Fruit fly (Drosophila melanogaster) whole organism, embryonic: Measurements from ENCODE around the gene CG43731.

ENCODE experiments used
- Adf1 ChIP-seq: fragments of 200-800 bp; sonication (Bioruptor generic); IDR thresholded peaks from 2 replicates; pipeline ENCODE4 v1.3.6; 2022; ENCODE audit warnings: missing biosample characterization, missing genetic modification characterization
- BEAF-32 ChIP-seq: fragments of 200-800 bp; sonication (Bioruptor generic); optimal IDR thresholded peaks from 3 replicates; lab custom pipeline; 2017; ENCODE audit warnings: missing biosample characterization, missing genetic modification characterization, mild to moderate bottlenecking, moderate library complexity, missing genetic modification reagents
- CG1024 ChIP-seq: fragments of 200-800 bp; sonication (Bioruptor generic); IDR thresholded peaks from 2 replicates; pipeline ENCODE4 v1.3.6; 2022; ENCODE audit warnings: missing biosample characterization, missing genetic modification characterization
- CG10274 ChIP-seq: fragments of 200-800 bp; sonication (Bioruptor generic); optimal IDR thresholded peaks from 3 replicates; lab custom pipeline; 2017; ENCODE audit warnings: missing biosample characterization, mild to moderate bottlenecking, missing genetic modification characterization
- CG13123 ChIP-seq: fragments of 200-800 bp; sonication (Bioruptor generic); optimal IDR thresholded peaks from 2 replicates; lab custom pipeline; 2016; ENCODE audit warnings: missing biosample characterization, missing genetic modification characterization
- CG7357 ChIP-seq: fragments of 200-800 bp; sonication (Bioruptor generic); IDR thresholded peaks from 3 replicates; pipeline ENCODE4 v1.3.6; 2022; ENCODE audit warnings: missing biosample characterization, missing genetic modification characterization
- D19B ChIP-seq: fragments of 200-800 bp; sonication (Bioruptor generic); optimal IDR thresholded peaks from 2 replicates; lab custom pipeline; 2017; ENCODE audit warnings: missing biosample characterization, mild to moderate bottlenecking, missing genetic modification characterization
- Deaf1 ChIP-seq: fragments of 200-800 bp; optimal IDR thresholded peaks from 3 replicates; lab custom pipeline; 2019; ENCODE audit warnings: missing biosample characterization, mild to moderate bottlenecking, missing genetic modification characterization, moderate library complexity
- Eip74EF ChIP-seq, 2 experiments: fragments of 200-800 bp in 1 of 2; fragments of >200 bp in 1 of 2; sonication (Bioruptor generic) in 1 of 2; optimal IDR thresholded peaks; 2 replicates each; lab custom pipeline; 2017 to 2019; ENCODE audit warnings: missing biosample characterization in 2 of 2, missing genetic modification characterization in 2 of 2, mild to moderate bottlenecking in 1 of 2, moderate library complexity in 1 of 2
- MBD-R2 ChIP-seq: fragments of 200-800 bp; sonication (Bioruptor generic); IDR thresholded peaks from 2 replicates; pipeline ENCODE4 v1.3.6; 2022; ENCODE audit warnings: missing biosample characterization, missing genetic modification characterization
- cg ChIP-seq: fragments of 200-800 bp; sonication (Bioruptor generic); optimal IDR thresholded peaks from 3 replicates; lab custom pipeline; 2019; ENCODE audit warnings: missing biosample characterization, mild to moderate bottlenecking, missing genetic modification characterization, moderate library complexity
- chinmo ChIP-seq: fragments of 200-800 bp; sonication (Bioruptor generic); IDR thresholded peaks from 4 replicates; pipeline ENCODE4 v1.3.6; 2022; ENCODE audit warnings: missing biosample characterization, missing genetic modification characterization; ENCODE audit not compliant: partially characterized antibody
- croc ChIP-seq: fragments of 200-800 bp; sonication (Bioruptor generic); conservative IDR thresholded peaks from 3 replicates; pipeline ENCODE4 v1.3.6; 2022; ENCODE audit warnings: missing biosample characterization, missing genetic modification characterization
- fd96Cb ChIP-seq: fragments of 200-800 bp; sonication (Bioruptor generic); optimal IDR thresholded peaks from 2 replicates; lab custom pipeline; 2018; ENCODE audit warnings: missing biosample characterization, mild to moderate bottlenecking, missing genetic modification characterization, moderate library complexity
- kni ChIP-seq: fragments of 200-800 bp; sonication (Bioruptor generic); optimal IDR thresholded peaks from 3 replicates; lab custom pipeline; 2017; ENCODE audit warnings: mild to moderate bottlenecking, missing biosample characterization, missing genetic modification reagents, missing genetic modification characterization
- seq ChIP-seq: fragments of 200-800 bp; sonication (Bioruptor generic); IDR thresholded peaks from 2 replicates; pipeline ENCODE4 v1.3.6; 2022; ENCODE audit warnings: missing biosample characterization, missing genetic modification characterization
- twi ChIP-seq: fragments of 200-800 bp; optimal IDR thresholded peaks from 2 replicates; lab custom pipeline; 2019; ENCODE audit warnings: missing biosample characterization, mild to moderate bottlenecking, missing genetic modification characterization, moderate library complexity

The CG43731 gene

DNA sequence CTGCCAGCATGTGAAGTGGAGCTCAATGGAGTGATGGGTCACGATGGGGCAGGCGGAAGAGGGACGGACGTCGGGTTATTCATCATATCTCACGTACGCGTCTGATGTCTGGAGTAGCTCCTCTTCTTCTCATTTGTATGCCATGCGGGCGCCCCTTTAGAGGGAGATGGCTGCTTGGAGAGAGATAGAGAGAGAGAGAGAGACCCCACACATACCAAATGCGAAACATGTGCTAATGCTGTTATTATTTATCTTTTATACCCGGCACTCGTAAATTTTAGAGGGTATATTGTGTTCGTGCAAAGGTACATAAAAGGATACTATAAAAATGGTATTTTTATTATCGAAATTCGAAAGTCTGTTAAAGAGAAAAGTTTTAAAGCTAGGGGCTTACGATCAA, 44.2 kb downstream of the CG43731 start (continued):
- TF ChIP-seq D19B (GFP tag; lab: Kevin White, UChicago) (peak; percentile 79), Deaf1 (tag; lab: Kevin White, UChicago) (no peak), CG10274 (no peak), kni (GFP tag; lab: Kevin White, UChicago) (peak; percentile 17), MBD-R2 (GFP tag; lab: Robert Waterston, UW) (no peak), cg (GFP tag; lab: Kevin White, UChicago) (no peak), twi (tag; lab: Kevin White, UChicago) (peak; percentile 92), CG1024 (no peak), CG13123 (GFP tag; lab: Kevin White, UChicago) (no peak), Eip74EF (GFP tag; optimal IDR thresholded peaks at IDR 0.05; lab: Kevin White, UChicago) (no peak), BEAF-32 (GFP tag; lab: Kevin White, UChicago) (no peak)

DNA sequence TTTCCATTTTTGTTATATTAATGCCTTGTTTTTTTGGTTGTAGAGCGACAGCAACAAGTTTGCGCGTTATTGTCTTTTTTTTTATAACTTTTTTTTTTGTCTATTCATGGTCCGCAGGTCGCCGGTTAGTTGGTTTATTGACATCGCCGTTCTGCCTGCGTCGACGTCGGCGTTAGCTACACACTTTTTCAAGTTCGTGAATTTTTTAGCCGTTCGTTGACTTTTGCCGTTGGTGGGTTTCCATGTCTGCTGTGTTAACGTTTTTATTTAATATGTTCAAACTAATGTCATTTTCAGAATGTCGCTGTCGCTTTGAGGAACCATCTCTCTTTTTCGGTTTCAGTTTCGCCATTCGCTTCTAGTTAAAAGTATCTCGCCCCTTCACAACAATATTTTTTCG, 44.8 kb downstream of the CG43731 start:
- peak; percentile 78 for TF ChIP-seq Adf1 (GFP tag; lab: Robert Waterston, UW)
- TF ChIP-seq fd96Cb, result no peak
- TF ChIP-seq seq (GFP tag; lab: Robert Waterston, UW), result no peak
- TF ChIP-seq CG7357 (GFP tag; lab: Robert Waterston, UW), result no peak
- no peak for TF ChIP-seq croc (GFP tag; lab: Robert Waterston, UW)
- TF ChIP-seq chinmo (GFP tag; lab: Robert Waterston, UW), result 0 out of 4 replicates have a peak, but pooled peaks have one; percentile 60
